Worm (Caenorhabditis elegans) whole organism, L1 larva: ENCODE measurements around the gene C36B7.3.

Experiments used
- fkh-10 ChIP-seq: sonication (generic microtip); optimal IDR thresholded peaks from 2 replicates; lab custom pipeline; 2017; ENCODE audit warnings: missing biosample characterization, missing genetic modification reagents, missing genetic modification characterization
- mab-9 ChIP-seq: fragments of 200-800 bp; sonication (Bioruptor generic); IDR thresholded peaks from 2 replicates; pipeline ENCODE4 v1.3.6; 2022; ENCODE audit warnings: missing genetic modification reagents, missing genetic modification characterization, missing compliant biosample characterization
- pag-3 ChIP-seq: sonication (generic microtip); optimal IDR thresholded peaks from 2 replicates; lab custom pipeline; 2017; ENCODE audit warnings: missing genetic modification characterization, mild to moderate bottlenecking, missing compliant biosample characterization, antibody characterized with exemption, borderline replicate concordance; ENCODE audit not compliant: insufficient read depth
- pqm-1 ChIP-seq: sonication (generic microtip); optimal IDR thresholded peaks from 3 replicates; lab custom pipeline; 2017; ENCODE audit warnings: missing biosample characterization, missing genetic modification characterization
- sptf-1 ChIP-seq: fragments of 150-350 bp; optimal IDR thresholded peaks from 2 replicates; lab custom pipeline; 2014; ENCODE audit warnings: missing biosample characterization, missing genetic modification characterization
- unc-62 ChIP-seq: fragments of 150-350 bp; optimal IDR thresholded peaks from 2 replicates; lab custom pipeline; 2014; ENCODE audit warnings: missing biosample characterization, missing genetic modification reagents, missing genetic modification characterization
- unc-98 ChIP-seq: fragments of 200-800 bp; sonication (Bioruptor generic); IDR thresholded peaks from 2 replicates; pipeline ENCODE4 v1.3.6; 2022; ENCODE audit warnings: missing genetic modification characterization, missing compliant biosample characterization
- zag-1 ChIP-seq: fragments of 150-350 bp; optimal IDR thresholded peaks from 2 replicates; lab custom pipeline; 2014; ENCODE audit warnings: missing biosample characterization, missing genetic modification characterization
- zip-4 ChIP-seq: fragments of 200-800 bp; sonication (Bioruptor generic); optimal IDR thresholded peaks from 2 replicates; lab custom pipeline; 2018; ENCODE audit warnings: mild to moderate bottlenecking, missing genetic modification characterization, moderate library complexity, missing compliant biosample characterization

ce11 chrX:7129460-7129859 lies 27.9 kb downstream of the C36B7.3 start:
- TF ChIP-seq pqm-1 (tag; lab: Kevin White, UChicago) (no peak), zip-4 (GFP tag; lab: Kevin White, UChicago) (no peak), pag-3 (tag; lab: Kevin White, UChicago) (no peak), unc-62 (GFP tag; lab: Kevin White, UChicago) (no peak), sptf-1 (tag; lab: Kevin White, UChicago) (no peak), unc-98 (GFP tag; lab: Robert Waterston, UW) (no peak), mab-9 (GFP tag; lab: Robert Waterston, UW) (no peak), fkh-10 (GFP tag; lab: Kevin White, UChicago) (no peak), zag-1 (no peak)
